Fruit fly (Drosophila melanogaster): ENCODE measurements around the gene Dus4.
A peak's percentile ranks its signal among the peaks of the same experiment; 100 is the strongest.

Gene Dus4

dm6 chr2L:19026491-19027197 is 36.5 kb upstream of the Dus4 start (continued):
- TF ChIP-seq HmgD (GFP tag; optimal IDR thresholded peaks at IDR 0.05) (no peak), NK7.1 (GFP tag; optimal IDR thresholded peaks at IDR 0.05) (no peak), seq (GFP tag; IDR thresholded peaks at IDR 0.05) (peak; percentile 51), cg (GFP tag; optimal IDR thresholded peaks at IDR 0.05) (peak; percentile 28), Deaf1 (tag; optimal IDR thresholded peaks at IDR 0.05) (peak; percentile 64), Neu2 (GFP tag; optimal IDR thresholded peaks at IDR 0.05; ENCODE audit: borderline replicate concordance) (no peak), bbx (GFP tag; IDR thresholded peaks at IDR 0.05; ENCODE audit: partially characterized antibody) (no peak), CG17568 (GFP tag; optimal IDR thresholded peaks at IDR 0.05) (no peak), HmgZ (tag; optimal IDR thresholded peaks at IDR 0.05) (peak; percentile 51), al (GFP tag; IDR thresholded peaks at IDR 0.05) (peak; percentile 18; the same call in 1 of the 2 replicates), Meics (GFP tag; optimal IDR thresholded peaks at IDR 0.05) (peak; percentile 77), CG1603 (tag; optimal IDR thresholded peaks at IDR 0.05) (peak; percentile 35), E2f2 (GFP tag; IDR thresholded peaks at IDR 0.05) (peak; percentile 35; the same call in 1 of the 2 replicates), CG31365 (tag; optimal IDR thresholded peaks at IDR 0.05) (no peak), z (GFP tag; IDR thresholded peaks at IDR 0.05) (no peak), lilli (GFP tag; optimal IDR thresholded peaks at IDR 0.05) (peak; percentile 54), dimm (GFP tag; IDR thresholded peaks at IDR 0.05) (no peak), Hr78 (GFP tag; optimal IDR thresholded peaks at IDR 0.05) (no peak), CG11695 (GFP tag; IDR thresholded peaks at IDR 0.05) (peak; percentile 46; the same call in 1 of the 3 replicates), ind (GFP tag; optimal IDR thresholded peaks at IDR 0.05) (peak; percentile 34), CG8765 (GFP tag; IDR thresholded peaks at IDR 0.05) (no peak), CG12155 (GFP tag; optimal IDR thresholded peaks at IDR 0.05) (peak; percentile 5), BtbVII (GFP tag; optimal IDR thresholded peaks at IDR 0.05) (peak; percentile 75), Adf1 (GFP tag; IDR thresholded peaks at IDR 0.05) (peak; percentile 41; the same call in 1 of the 2 replicates), toy (GFP tag; IDR thresholded peaks at IDR 0.05) (no peak), CG4424 (GFP tag; optimal IDR thresholded peaks at IDR 0.05) (peak; percentile 27), crp (GFP tag; optimal IDR thresholded peaks at IDR 0.05) (no peak), CG18619 (GFP tag; optimal IDR thresholded peaks at IDR 0.05) (peak; percentile 60), CG8281 (tag; optimal IDR thresholded peaks at IDR 0.05) (no peak), CG10462 (GFP tag; optimal IDR thresholded peaks at IDR 0.05) (no peak), CG2712 (tag; optimal IDR thresholded peaks at IDR 0.05) (peak; percentile 55), CG10543 (GFP tag; optimal IDR thresholded peaks at IDR 0.05) (peak; percentile 64), cas (GFP tag; IDR thresholded peaks at IDR 0.05) (no peak), nom (GFP tag; optimal IDR thresholded peaks at IDR 0.05) (peak; percentile 38), CG6689 (GFP tag; IDR thresholded peaks at IDR 0.05) (no peak; the same call in 1 of the 2 replicates), CG16813 (GFP tag; IDR thresholded peaks at IDR 0.05; ENCODE audit: partially characterized antibody) (no peak), CG10147 (GFP tag; optimal IDR thresholded peaks at IDR 0.05) (peak; percentile 76), zfh2 (GFP tag; optimal IDR thresholded peaks at IDR 0.05) (peak; percentile 45), slbo (GFP tag; IDR thresholded peaks at IDR 0.05) (peak; percentile 52; the same call in 1 of the 2 replicates), Hmr (GFP tag; optimal IDR thresholded peaks at IDR 0.05) (peak; percentile 85), gcm (GFP tag; optimal IDR thresholded peaks at IDR 0.05) (peak; percentile 38), CG34376 (GFP tag; optimal IDR thresholded peaks at IDR 0.05) (peak; percentile 82), CG12391 (tag; optimal IDR thresholded peaks at IDR 0.05) (peak; percentile 66), CG2129 (GFP tag; IDR thresholded peaks at IDR 0.05; ENCODE audit: partially characterized antibody) (no peak), psq (GFP tag; optimal IDR thresholded peaks at IDR 0.05) (no peak), ken (GFP tag; IDR thresholded peaks at IDR 0.05) (0 out of 3 replicates have a peak, but pooled peaks have one; percentile 16), CG6654 (GFP tag; optimal IDR thresholded peaks at IDR 0.05) (no peak), Side (GFP tag; optimal IDR thresholded peaks at IDR 0.05) (no peak), CG15479 (GFP tag; optimal IDR thresholded peaks at IDR 0.05) (no peak)

Measured in whole organism, embryonic.